Worm (Caenorhabditis elegans) whole organism, L4 larva: ENCODE data around the gene F20B6.4.

Experiments
- ZK546.5 ChIP-seq, 2 experiments: sonication (generic microtip); optimal IDR thresholded peaks; 2 replicates each; lab custom pipeline; 2017; ENCODE audit warnings: missing biosample characterization in 2 of 2, missing genetic modification characterization in 2 of 2
- arid-1 ChIP-seq: fragments of 200-800 bp; sonication (Bioruptor generic); conservative IDR thresholded peaks from 2 replicates; pipeline ENCODE4 v1.3.6; 2022; ENCODE audit warnings: missing genetic modification reagents, missing genetic modification characterization, missing compliant biosample characterization
- daf-16 ChIP-seq, 3 experiments: sonication (generic microtip); optimal IDR thresholded peaks; 2 replicates each; lab custom pipeline; 2016 to 2017; ENCODE audit warnings: missing genetic modification characterization in 3 of 3, missing genetic modification reagents in 3 of 3, mild to moderate bottlenecking in 2 of 3, missing compliant biosample characterization in 2 of 3, missing biosample characterization in 1 of 3, moderate library complexity in 1 of 3
- mdl-1 ChIP-seq, 2 experiments: fragments of 150-350 bp in 1 of 2; sonication (generic microtip) in 1 of 2; optimal IDR thresholded peaks; 2 replicates each; lab custom pipeline; 2014 to 2017; ENCODE audit warnings: missing biosample characterization in 2 of 2, missing genetic modification characterization in 2 of 2
- nhr-76 ChIP-seq: fragments of 150-350 bp; optimal IDR thresholded peaks from 2 replicates; lab custom pipeline; 2014; ENCODE audit warnings: missing biosample characterization, missing genetic modification characterization
- rbr-2 ChIP-seq: sonication (generic microtip); optimal IDR thresholded peaks from 2 replicates; lab custom pipeline; 2016; ENCODE audit warnings: missing genotype, missing genetic modification characterization, missing compliant biosample characterization
- tag-97 ChIP-seq: fragments of 200-800 bp; sonication (Bioruptor generic); IDR thresholded peaks from 2 replicates; pipeline ENCODE4 v1.3.6; 2022; ENCODE audit warnings: missing genetic modification characterization, missing compliant biosample characterization
- unc-130 ChIP-seq: sonication (generic microtip); optimal IDR thresholded peaks from 2 replicates; lab custom pipeline; 2016; ENCODE audit warnings: missing genetic modification reagents, missing genetic modification characterization, missing compliant biosample characterization
- zip-2 ChIP-seq: fragments of 150-350 bp; optimal IDR thresholded peaks from 2 replicates; lab custom pipeline; 2014; ENCODE audit warnings: missing biosample characterization, missing genetic modification characterization

DNA sequence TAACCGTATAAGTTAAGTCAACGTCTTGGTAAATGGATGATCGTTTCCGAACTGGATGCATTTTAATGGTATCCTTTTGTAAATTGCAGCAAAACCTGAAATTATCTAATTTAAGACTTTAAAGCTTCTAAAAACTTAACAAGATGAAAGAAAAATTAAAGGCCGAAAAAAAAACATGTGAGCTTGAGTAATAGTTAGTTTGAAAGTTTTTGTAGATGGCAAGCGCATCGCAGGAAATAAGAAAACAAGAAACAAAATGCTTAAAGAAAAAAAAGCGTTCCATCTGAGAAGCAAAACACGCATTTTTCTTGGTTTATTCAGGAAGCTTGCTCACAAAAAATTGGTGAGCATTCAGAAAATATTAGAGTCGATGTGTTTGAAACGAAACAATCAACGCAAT lies 39.4 kb upstream of the F20B6.4 start, which contains the start of gene rab-37:
- TF ChIP-seq tag-97 (no peak), daf-16 (GFP tag; optimal IDR thresholded peaks at IDR 0.05; lab: Kevin White, UChicago) (no peak), daf-16 (tag; optimal IDR thresholded peaks at IDR 0.05; lab: Kevin White, UChicago) (no peak), unc-130 (GFP tag; lab: Kevin White, UChicago) (no peak), arid-1 (GFP tag; lab: Robert Waterston, UW) (no peak), nhr-76 (tag; lab: Kevin White, UChicago) (no peak), mdl-1 (tag; optimal IDR thresholded peaks at IDR 0.05; lab: Kevin White, UChicago) (no peak), ZK546.5 (tag; optimal IDR thresholded peaks at IDR 0.05; lab: Kevin White, UChicago) (no peak), zip-2 (tag; lab: Kevin White, UChicago) (no peak), rbr-2 (tag; lab: Kevin White, UChicago) (no peak)
